Worm (Caenorhabditis elegans) whole organism, midembryonic: ENCODE measurements around the gene sre-10.
A peak's percentile ranks its signal among the peaks of the same experiment; 100 is the strongest.

Source experiments
- T22C8.4 ChIP-seq: fragments of 200-800 bp; sonication (Bioruptor generic); IDR thresholded peaks from 2 replicates; pipeline ENCODE4 v1.3.6; 2022; ENCODE audit warnings: missing genetic modification characterization, missing compliant biosample characterization
- cog-1 ChIP-seq: sonication (generic microtip); optimal IDR thresholded peaks from 2 replicates; lab custom pipeline; 2016; ENCODE audit warnings: missing genetic modification characterization, missing compliant biosample characterization
- flt-1 ChIP-seq: fragments of 200-800 bp; sonication (Bioruptor generic); IDR thresholded peaks from 2 replicates; pipeline ENCODE4 v1.3.6; 2022; ENCODE audit warnings: missing genetic modification characterization, missing compliant biosample characterization
- klf-2 ChIP-seq: fragments of 200-800 bp; sonication (Bioruptor generic); conservative IDR thresholded peaks from 2 replicates; pipeline ENCODE4 v1.3.6; 2022; ENCODE audit warnings: missing genetic modification reagents, missing genetic modification characterization, missing compliant biosample characterization
- med-1 ChIP-seq: sonication (generic microtip); optimal IDR thresholded peaks from 2 replicates; lab custom pipeline; 2017; ENCODE audit warnings: missing genetic modification characterization, mild to moderate bottlenecking, missing compliant biosample characterization, antibody characterized with exemption, missing genetic modification reagents; ENCODE audit not compliant: insufficient read depth
- ref-1 ChIP-seq: fragments of 200-800 bp; sonication (Bioruptor generic); conservative IDR thresholded peaks from 2 replicates; pipeline ENCODE4 v1.3.6; 2022; ENCODE audit warnings: missing genetic modification reagents, missing genetic modification characterization, missing compliant biosample characterization
- tab-1 ChIP-seq: fragments of 200-800 bp; sonication (Bioruptor generic); IDR thresholded peaks from 2 replicates; pipeline ENCODE4 v1.3.6; 2022; ENCODE audit warnings: missing genetic modification characterization, missing compliant biosample characterization
- ztf-23 ChIP-seq: fragments of 200-800 bp; sonication (Bioruptor generic); IDR thresholded peaks from 2 replicates; pipeline ENCODE4 v1.3.6; 2022; ENCODE audit warnings: missing genetic modification reagents, missing genetic modification characterization, missing compliant biosample characterization
- ztf-29 ChIP-seq: fragments of 200-800 bp; sonication (Bioruptor generic); IDR thresholded peaks from 2 replicates; pipeline ENCODE4 v1.3.6; 2022; ENCODE audit warnings: missing genetic modification reagents, missing genetic modification characterization, missing compliant biosample characterization

sre-10 gene

ce11 chrV:7103247-7103646 is 29.1 kb upstream of the sre-10 start, which contains the start of gene odr-2:
Gene odr-2, plus strand, starts transcription at chrV:7103547.
- TF ChIP-seq ref-1 (GFP tag; lab: Robert Waterston, UW) (no peak), flt-1 (GFP tag; lab: Robert Waterston, UW) (no peak), T22C8.4 (no peak), med-1 (no peak), tab-1 (GFP tag; lab: Robert Waterston, UW) (no peak), ztf-29 (GFP tag; lab: Robert Waterston, UW) (no peak), klf-2 (GFP tag; lab: Robert Waterston, UW) (no peak), cog-1 (tag; lab: Kevin White, UChicago) (no peak), ztf-23 (GFP tag; lab: Robert Waterston, UW) (no peak)

- no peak for TF ChIP-seq T22C8.4
- 0 out of 2 replicates have a peak, but pooled peaks have one; percentile 13 for TF ChIP-seq tab-1 (GFP tag; lab: Robert Waterston, UW)
Observed at ce11 chrV:7106499-7107152, 25.7 kb upstream of the sre-10 start.

ce11 chrV:7110370-7110769 is 22.0 kb upstream of the sre-10 start:
- TF ChIP-seq klf-2 (GFP tag; lab: Robert Waterston, UW) (no peak), med-1 (no peak)

- TF ChIP-seq ztf-29 (GFP tag; lab: Robert Waterston, UW) (no peak), tab-1 (GFP tag; lab: Robert Waterston, UW) (no peak), ref-1 (GFP tag; lab: Robert Waterston, UW) (no peak), flt-1 (GFP tag; lab: Robert Waterston, UW) (no peak), klf-2 (GFP tag; lab: Robert Waterston, UW) (no peak), cog-1 (tag; lab: Kevin White, UChicago) (no peak), T22C8.4 (no peak), ztf-23 (GFP tag; lab: Robert Waterston, UW) (no peak), med-1 (no peak)
Observed at ce11 chrV:7111276-7111675, 21.1 kb upstream of the sre-10 start.

- TF ChIP-seq klf-2 (GFP tag; lab: Robert Waterston, UW) (no peak), cog-1 (tag; lab: Kevin White, UChicago) (no peak), ztf-23 (GFP tag; lab: Robert Waterston, UW) (no peak), med-1 (no peak), ztf-29 (GFP tag; lab: Robert Waterston, UW) (no peak), flt-1 (GFP tag; lab: Robert Waterston, UW) (no peak), tab-1 (GFP tag; lab: Robert Waterston, UW) (no peak), ref-1 (GFP tag; lab: Robert Waterston, UW) (no peak), T22C8.4 (no peak)
Observed at ce11 chrV:7112223-7112622, 20.1 kb upstream of the sre-10 start.

ce11 chrV:7118796-7119195 is 13.6 kb upstream of the sre-10 start, which contains the start of gene srx-33:
Gene srx-33, minus strand, starts transcription at chrV:7118896.
- TF ChIP-seq klf-2 (GFP tag; lab: Robert Waterston, UW) (no peak), tab-1 (GFP tag; lab: Robert Waterston, UW) (no peak), ztf-29 (GFP tag; lab: Robert Waterston, UW) (no peak), T22C8.4 (no peak), flt-1 (GFP tag; lab: Robert Waterston, UW) (no peak), cog-1 (tag; lab: Kevin White, UChicago) (no peak), ztf-23 (GFP tag; lab: Robert Waterston, UW) (no peak), med-1 (no peak), ref-1 (GFP tag; lab: Robert Waterston, UW) (no peak)

ce11 chrV:7120168-7120567 is 12.2 kb upstream of the sre-10 start, which contains the start of gene srx-34:
Gene srx-34, minus strand, starts transcription at chrV:7120268.
- TF ChIP-seq ztf-29 (GFP tag; lab: Robert Waterston, UW) (no peak), med-1 (no peak), klf-2 (GFP tag; lab: Robert Waterston, UW) (no peak), flt-1 (GFP tag; lab: Robert Waterston, UW) (no peak), ztf-23 (GFP tag; lab: Robert Waterston, UW) (no peak)

- TF ChIP-seq ref-1 (GFP tag; lab: Robert Waterston, UW) (no peak), flt-1 (GFP tag; lab: Robert Waterston, UW) (no peak), ztf-23 (GFP tag; lab: Robert Waterston, UW) (no peak), klf-2 (GFP tag; lab: Robert Waterston, UW) (no peak)
Observed at ce11 chrV:7123188-7123708, 9.1 kb upstream of the sre-10 start, which contains the start of gene lmd-5. Gene lmd-5, plus strand, starts transcription at chrV:7123658.

- no peak for TF ChIP-seq ztf-23 (GFP tag; lab: Robert Waterston, UW)
Observed at ce11 chrV:7123979-7124378, 8.4 kb upstream of the sre-10 start.

- TF ChIP-seq ztf-23 (GFP tag; lab: Robert Waterston, UW), result no peak
- no peak for TF ChIP-seq med-1
- TF ChIP-seq ref-1 (GFP tag; lab: Robert Waterston, UW), result no peak
- no peak for TF ChIP-seq klf-2 (GFP tag; lab: Robert Waterston, UW)
- no peak for TF ChIP-seq tab-1 (GFP tag; lab: Robert Waterston, UW)
- no peak for TF ChIP-seq cog-1 (tag; lab: Kevin White, UChicago)
- TF ChIP-seq T22C8.4, result no peak
- no peak for TF ChIP-seq flt-1 (GFP tag; lab: Robert Waterston, UW)
- TF ChIP-seq ztf-29 (GFP tag; lab: Robert Waterston, UW), result no peak
Observed at ce11 chrV:7129460-7129859, 2.9 kb upstream of the sre-10 start, which contains the start of gene T01C4.8. Gene T01C4.8, minus strand, starts transcription at chrV:7129560.
